Fruit fly (Drosophila melanogaster) whole organism, embryonic: ENCODE data around the gene CG9674.

Source experiments
- CG10543 ChIP-seq: fragments of 200-800 bp; sonication (Bioruptor generic); optimal IDR thresholded peaks from 3 replicates; lab custom pipeline; 2017; ENCODE audit warnings: missing biosample characterization, mild to moderate bottlenecking, missing genetic modification characterization, moderate library complexity
- CG10654 ChIP-seq: fragments of 200-800 bp; sonication (Bioruptor generic); optimal IDR thresholded peaks from 2 replicates; lab custom pipeline; 2016; ENCODE audit warnings: missing biosample characterization, missing genetic modification characterization
- CG11695 ChIP-seq: fragments of 200-800 bp; sonication (Bioruptor generic); IDR thresholded peaks from 3 replicates; pipeline ENCODE4 v1.3.6; 2022; ENCODE audit warnings: missing biosample characterization, missing genetic modification characterization
- CG15073 ChIP-seq: fragments of 200-800 bp; sonication (Bioruptor generic); optimal IDR thresholded peaks from 2 replicates; lab custom pipeline; 2016; ENCODE audit warnings: missing biosample characterization, missing genetic modification characterization
- CG1602 ChIP-seq: fragments of 200-800 bp; sonication (Bioruptor generic); optimal IDR thresholded peaks from 3 replicates; lab custom pipeline; 2016; ENCODE audit warnings: missing biosample characterization, missing genetic modification characterization
- CG16815 ChIP-seq: fragments of 200-800 bp; sonication (Bioruptor generic); optimal IDR thresholded peaks from 3 replicates; lab custom pipeline; 2017; ENCODE audit warnings: missing biosample characterization, mild to moderate bottlenecking, missing genetic modification characterization
- CG17359 ChIP-seq: fragments of 200-800 bp; sonication (Bioruptor generic); optimal IDR thresholded peaks from 3 replicates; lab custom pipeline; 2018; ENCODE audit warnings: missing biosample characterization, mild to moderate bottlenecking, missing genetic modification characterization, moderate library complexity
- CG17612 ChIP-seq: fragments of 200-800 bp; sonication (Bioruptor generic); IDR thresholded peaks from 2 replicates; pipeline ENCODE4 v1.3.6; 2022; ENCODE audit warnings: missing biosample characterization, missing genetic modification characterization
- CG17912 ChIP-seq: fragments of 200-800 bp; sonication (Bioruptor generic); optimal IDR thresholded peaks from 2 replicates; lab custom pipeline; 2018; ENCODE audit warnings: missing biosample characterization, mild to moderate bottlenecking, missing genetic modification characterization
- CG2889 ChIP-seq: fragments of 200-800 bp; sonication (Bioruptor generic); IDR thresholded peaks from 3 replicates; pipeline ENCODE4 v1.3.6; 2022; ENCODE audit warnings: missing biosample characterization, missing genetic modification characterization
- CG3065 ChIP-seq: fragments of 200-800 bp; sonication (Bioruptor generic); optimal IDR thresholded peaks from 2 replicates; lab custom pipeline; 2016; ENCODE audit warnings: missing biosample characterization, missing genetic modification characterization
- CG4360 ChIP-seq: fragments of 200-800 bp; sonication (Bioruptor generic); IDR thresholded peaks from 2 replicates; pipeline ENCODE4 v1.3.6; 2022; ENCODE audit warnings: missing biosample characterization, missing genetic modification characterization
- CG4424 ChIP-seq: fragments of 200-800 bp; sonication (Bioruptor generic); optimal IDR thresholded peaks from 3 replicates; lab custom pipeline; 2016; ENCODE audit warnings: missing biosample characterization, missing genetic modification characterization
- CG6272 ChIP-seq: fragments of 200-800 bp; sonication (Bioruptor generic); IDR thresholded peaks from 2 replicates; pipeline ENCODE4 v1.3.6; 2022; ENCODE audit warnings: missing biosample characterization, missing genetic modification characterization
- CG8089 ChIP-seq: fragments of 200-800 bp; sonication (Bioruptor generic); optimal IDR thresholded peaks from 3 replicates; lab custom pipeline; 2016; ENCODE audit warnings: missing biosample characterization, missing genetic modification characterization
- CG8281 ChIP-seq: fragments of 200-800 bp; sonication (Bioruptor generic); optimal IDR thresholded peaks from 2 replicates; lab custom pipeline; 2018; ENCODE audit warnings: missing biosample characterization, mild to moderate bottlenecking, missing genetic modification characterization, moderate library complexity
- CG8944 ChIP-seq: fragments of 200-800 bp; sonication (Bioruptor generic); optimal IDR thresholded peaks from 3 replicates; lab custom pipeline; 2016; ENCODE audit warnings: missing biosample characterization, missing genetic modification characterization
- CHES-1-like ChIP-seq: fragments of 200-800 bp; sonication (Bioruptor generic); optimal IDR thresholded peaks from 2 replicates; lab custom pipeline; 2016; ENCODE audit warnings: missing biosample characterization, missing genetic modification characterization
- Drgx ChIP-seq: fragments of 200-800 bp; sonication (Bioruptor generic); IDR thresholded peaks from 2 replicates; pipeline ENCODE4 v1.3.6; 2022; ENCODE audit warnings: missing biosample characterization, missing genetic modification characterization
- E2f1 ChIP-seq: fragments of 200-800 bp; sonication (Bioruptor generic); IDR thresholded peaks from 2 replicates; pipeline ENCODE4 v1.3.6; 2022; ENCODE audit warnings: missing biosample characterization, missing genetic modification characterization
- Lhr ChIP-seq: fragments of 200-800 bp; sonication (Bioruptor generic); optimal IDR thresholded peaks from 3 replicates; lab custom pipeline; 2017; ENCODE audit warnings: mild to moderate bottlenecking, missing biosample characterization, missing genetic modification reagents, missing genetic modification characterization
- Max ChIP-seq: fragments of 200-800 bp; sonication (Bioruptor generic); optimal IDR thresholded peaks from 2 replicates; lab custom pipeline; 2016; ENCODE audit warnings: missing biosample characterization, mild to moderate bottlenecking, missing genetic modification characterization
- Meics ChIP-seq: fragments of 200-800 bp; sonication (Bioruptor generic); optimal IDR thresholded peaks from 2 replicates; lab custom pipeline; 2017; ENCODE audit warnings: missing biosample characterization, mild to moderate bottlenecking, missing genetic modification characterization
- Nf-YC ChIP-seq: fragments of 200-800 bp; optimal IDR thresholded peaks from 3 replicates; lab custom pipeline; 2019; ENCODE audit warnings: missing biosample characterization, mild to moderate bottlenecking, missing genetic modification characterization, moderate library complexity
- Sox102F ChIP-seq: fragments of 200-800 bp; sonication (Bioruptor generic); optimal IDR thresholded peaks from 2 replicates; lab custom pipeline; 2018; ENCODE audit warnings: missing biosample characterization, mild to moderate bottlenecking, missing genetic modification characterization, moderate library complexity
- ato ChIP-seq: fragments of 200-800 bp; sonication (Bioruptor generic); IDR thresholded peaks from 2 replicates; pipeline ENCODE4 v1.3.6; 2022; ENCODE audit warnings: missing biosample characterization, missing genetic modification characterization; ENCODE audit not compliant: partially characterized antibody
- bcd ChIP-seq: fragments of 200-800 bp; sonication (Bioruptor generic); optimal IDR thresholded peaks from 2 replicates; lab custom pipeline; 2017; ENCODE audit warnings: missing biosample characterization, mild to moderate bottlenecking, missing genetic modification characterization
- cad ChIP-seq: fragments of >200 bp; optimal IDR thresholded peaks from 2 replicates; lab custom pipeline; 2017; ENCODE audit warnings: missing biosample characterization, missing genetic modification characterization
- chm ChIP-seq: fragments of 200-800 bp; sonication (Bioruptor generic); IDR thresholded peaks from 2 replicates; pipeline ENCODE4 v1.3.6; 2022; ENCODE audit warnings: missing biosample characterization, missing genetic modification characterization
- croc ChIP-seq: fragments of 200-800 bp; sonication (Bioruptor generic); conservative IDR thresholded peaks from 3 replicates; pipeline ENCODE4 v1.3.6; 2022; ENCODE audit warnings: missing biosample characterization, missing genetic modification characterization
- danr ChIP-seq: fragments of 200-800 bp; sonication (Bioruptor generic); IDR thresholded peaks from 2 replicates; pipeline ENCODE4 v1.3.6; 2022; ENCODE audit warnings: missing biosample characterization, missing genetic modification characterization
- dm ChIP-seq: fragments of 200-800 bp; sonication (Bioruptor generic); optimal IDR thresholded peaks from 3 replicates; lab custom pipeline; 2016; ENCODE audit warnings: missing biosample characterization, missing genetic modification characterization
- esg ChIP-seq: fragments of 200-800 bp; sonication (Bioruptor generic); conservative IDR thresholded peaks from 2 replicates; pipeline ENCODE4 v1.3.6; 2022; ENCODE audit warnings: missing biosample characterization, missing genetic modification characterization
- eyg ChIP-seq: fragments of 200-800 bp; sonication (Bioruptor generic); optimal IDR thresholded peaks from 3 replicates; lab custom pipeline; 2016; ENCODE audit warnings: missing biosample characterization, missing genetic modification characterization
- ftz-f1 ChIP-seq: fragments of 200-800 bp; sonication (Bioruptor generic); optimal IDR thresholded peaks from 2 replicates; lab custom pipeline; 2016; ENCODE audit warnings: missing biosample characterization, missing genetic modification characterization
- fu2 ChIP-seq: fragments of 200-800 bp; sonication (Bioruptor generic); optimal IDR thresholded peaks from 2 replicates; lab custom pipeline; 2016; ENCODE audit warnings: missing biosample characterization, missing genetic modification characterization
- gro ChIP-seq: fragments of 200-800 bp; sonication (Bioruptor generic); optimal IDR thresholded peaks from 2 replicates; lab custom pipeline; 2016; ENCODE audit warnings: missing biosample characterization, missing genetic modification characterization
- hb ChIP-seq: fragments of 200-800 bp; sonication (Bioruptor generic); IDR thresholded peaks from 3 replicates; pipeline ENCODE4 v1.3.6; 2022; ENCODE audit warnings: missing biosample characterization, missing genetic modification characterization; ENCODE audit not compliant: partially characterized antibody
- jing ChIP-seq: fragments of 200-800 bp; sonication (Bioruptor generic); optimal IDR thresholded peaks from 2 replicates; lab custom pipeline; 2018; ENCODE audit warnings: missing biosample characterization, mild to moderate bottlenecking, missing genetic modification characterization
- mld ChIP-seq: fragments of 200-800 bp; sonication (Bioruptor generic); IDR thresholded peaks from 3 replicates; pipeline ENCODE4 v1.3.6; 2022; ENCODE audit warnings: missing biosample characterization, missing genetic modification characterization; ENCODE audit not compliant: partially characterized antibody
- nerfin-1 ChIP-seq: fragments of 200-800 bp; sonication (Bioruptor generic); optimal IDR thresholded peaks from 3 replicates; lab custom pipeline; 2019; ENCODE audit warnings: missing biosample characterization, mild to moderate bottlenecking, missing genetic modification characterization, moderate library complexity
- nom ChIP-seq: fragments of 200-800 bp; sonication (Bioruptor generic); optimal IDR thresholded peaks from 2 replicates; lab custom pipeline; 2017; ENCODE audit warnings: missing biosample characterization, missing genetic modification characterization, mild to moderate bottlenecking, moderate library complexity, missing genetic modification reagents
- odd ChIP-seq: fragments of 200-800 bp; sonication (Bioruptor generic); optimal IDR thresholded peaks from 2 replicates; lab custom pipeline; 2017; ENCODE audit warnings: missing biosample characterization, mild to moderate bottlenecking, missing genetic modification characterization
- psq ChIP-seq: fragments of 200-800 bp; sonication (Bioruptor generic); optimal IDR thresholded peaks from 2 replicates; lab custom pipeline; 2017; ENCODE audit warnings: missing biosample characterization, missing genetic modification characterization
- ro ChIP-seq: fragments of 200-800 bp; sonication (Bioruptor generic); IDR thresholded peaks from 2 replicates; pipeline ENCODE4 v1.3.6; 2022; ENCODE audit warnings: missing biosample characterization, missing genetic modification characterization
- seq ChIP-seq: fragments of 200-800 bp; sonication (Bioruptor generic); IDR thresholded peaks from 2 replicates; pipeline ENCODE4 v1.3.6; 2022; ENCODE audit warnings: missing biosample characterization, missing genetic modification characterization
- shn ChIP-seq: fragments of 200-800 bp; sonication (Bioruptor generic); optimal IDR thresholded peaks from 3 replicates; lab custom pipeline; 2016; ENCODE audit warnings: missing biosample characterization, missing genetic modification characterization
- sima ChIP-seq: fragments of 200-800 bp; sonication (Bioruptor generic); optimal IDR thresholded peaks from 2 replicates; lab custom pipeline; 2016; ENCODE audit warnings: missing biosample characterization, missing genetic modification characterization
- twi ChIP-seq: fragments of 200-800 bp; optimal IDR thresholded peaks from 2 replicates; lab custom pipeline; 2019; ENCODE audit warnings: missing biosample characterization, mild to moderate bottlenecking, missing genetic modification characterization, moderate library complexity
- unc-4 ChIP-seq: fragments of 200-800 bp; sonication (Bioruptor generic); IDR thresholded peaks from 2 replicates; pipeline ENCODE4 v1.3.6; 2022; ENCODE audit warnings: missing biosample characterization, missing genetic modification characterization; ENCODE audit not compliant: partially characterized antibody
- zfh2 ChIP-seq: fragments of 200-800 bp; sonication (Bioruptor generic); optimal IDR thresholded peaks from 2 replicates; lab custom pipeline; 2016; ENCODE audit warnings: missing biosample characterization, missing genetic modification characterization

Gene CG9674

dm6 chr3L:16806823-16807325 is 657 bp downstream of the CG9674 start (continued):
- peak; percentile 20; the same call in 1 of the 2 replicates for TF ChIP-seq E2f1
- peak; percentile 61 for TF ChIP-seq CG17359 (tag; lab: Kevin White, UChicago)
- TF ChIP-seq Lhr (GFP tag; lab: Kevin White, UChicago): peak; percentile 35
- TF ChIP-seq zfh2 (GFP tag; lab: Kevin White, UChicago): no peak
- no peak for TF ChIP-seq hb (GFP tag; lab: Robert Waterston, UW)
- TF ChIP-seq odd (GFP tag; lab: Kevin White, UChicago): peak; percentile 68
- no peak for TF ChIP-seq CG3065 (GFP tag; lab: Kevin White, UChicago)
- no peak for TF ChIP-seq ro
- TF ChIP-seq seq (GFP tag; lab: Robert Waterston, UW): peak; percentile 49; the same call in 1 of the 2 replicates
- no peak for TF ChIP-seq mld
- no peak for TF ChIP-seq CG15073 (GFP tag; lab: Kevin White, UChicago)
- TF ChIP-seq ato: no peak
- TF ChIP-seq jing (GFP tag; lab: Kevin White, UChicago): no peak
- TF ChIP-seq esg (GFP tag; lab: Robert Waterston, UW): peak; percentile 40
- no peak for TF ChIP-seq chm (GFP tag; lab: Robert Waterston, UW)
- no peak for TF ChIP-seq CG4360 (GFP tag; lab: Robert Waterston, UW)
- TF ChIP-seq Max (GFP tag; lab: Kevin White, UChicago): no peak
- peak; percentile 47 for TF ChIP-seq CG4424
- peak; percentile 36 for TF ChIP-seq nerfin-1
- TF ChIP-seq croc (GFP tag; lab: Robert Waterston, UW): peak; percentile 37; the same call in 1 of the 3 replicates
- no peak for TF ChIP-seq cad
- peak; percentile 62 for TF ChIP-seq Nf-YC (tag; lab: Kevin White, UChicago)
- TF ChIP-seq nom (GFP tag; lab: Kevin White, UChicago): peak; percentile 70
- peak; percentile 73 for TF ChIP-seq Sox102F
- TF ChIP-seq twi (tag; lab: Kevin White, UChicago): peak; percentile 25
- no peak for TF ChIP-seq fu2 (GFP tag; lab: Kevin White, UChicago)
- no peak for TF ChIP-seq shn (GFP tag; lab: Kevin White, UChicago)
- no peak for TF ChIP-seq danr
- TF ChIP-seq Meics (GFP tag; lab: Kevin White, UChicago): peak; percentile 82
- TF ChIP-seq psq (GFP tag; lab: Kevin White, UChicago): no peak
- TF ChIP-seq CG11695: peak; percentile 56; the same call in 2 of the 3 replicates
- no peak for TF ChIP-seq CHES-1-like (GFP tag; lab: Kevin White, UChicago)
- TF ChIP-seq ftz-f1: no peak
- TF ChIP-seq CG17612 (GFP tag; lab: Robert Waterston, UW): no peak
- no peak for TF ChIP-seq CG17912 (GFP tag; lab: Kevin White, UChicago)
- TF ChIP-seq unc-4 (GFP tag; lab: Robert Waterston, UW): no peak
- peak; percentile 61 for TF ChIP-seq CG16815
- no peak for TF ChIP-seq CG8944 (GFP tag; lab: Kevin White, UChicago)
- TF ChIP-seq gro (GFP tag; lab: Kevin White, UChicago): no peak
- TF ChIP-seq CG10654 (GFP tag; lab: Kevin White, UChicago): peak; percentile 34
- TF ChIP-seq CG6272 (GFP tag; lab: Robert Waterston, UW): no peak; the same call in 1 of the 2 replicates
- peak; percentile 39; the same call in 1 of the 2 replicates for TF ChIP-seq Drgx (GFP tag; lab: Robert Waterston, UW)
- TF ChIP-seq CG1602 (GFP tag; lab: Kevin White, UChicago): peak; percentile 66
- TF ChIP-seq CG8281 (tag; lab: Kevin White, UChicago): peak; percentile 23
- TF ChIP-seq eyg (GFP tag; lab: Kevin White, UChicago): no peak
- no peak for TF ChIP-seq CG8089
- no peak for TF ChIP-seq sima (GFP tag; lab: Kevin White, UChicago)
- TF ChIP-seq bcd (GFP tag; lab: Kevin White, UChicago): peak; percentile 69
- no peak for TF ChIP-seq dm (GFP tag; lab: Kevin White, UChicago)
- no peak for TF ChIP-seq CG10543
- no peak for TF ChIP-seq CG2889 (GFP tag; lab: Robert Waterston, UW)
